Worm (Caenorhabditis elegans) whole organism, L3 larva: ENCODE measurements around the gene C47G2.4.
A peak's percentile ranks its signal among the peaks of the same experiment; 100 is the strongest.

Source experiments
- ZK546.5 ChIP-seq: sonication (generic microtip); optimal IDR thresholded peaks from 2 replicates; lab custom pipeline; 2017; ENCODE audit warnings: missing biosample characterization, missing genetic modification characterization
- aly-2 ChIP-seq: fragments of 150-350 bp; optimal IDR thresholded peaks from 2 replicates; lab custom pipeline; 2014; ENCODE audit warnings: missing biosample characterization, missing genetic modification characterization
- ama-1 ChIP-seq: fragments of 150-350 bp; optimal IDR thresholded peaks from 2 replicates; lab custom pipeline; 2018
- ceh-28 ChIP-seq: fragments of 150-350 bp; optimal IDR thresholded peaks from 2 replicates; lab custom pipeline; 2014; ENCODE audit warnings: missing biosample characterization, missing genetic modification reagents, missing genetic modification characterization
- ceh-82 ChIP-seq: fragments of 150-350 bp; optimal IDR thresholded peaks from 2 replicates; lab custom pipeline; 2014; ENCODE audit warnings: missing biosample characterization, missing genetic modification characterization
- ceh-9 ChIP-seq: sonication (generic microtip); optimal IDR thresholded peaks from 2 replicates; lab custom pipeline; 2018; ENCODE audit warnings: missing biosample characterization, missing genetic modification characterization
- egl-27 ChIP-seq: sonication (generic microtip); optimal IDR thresholded peaks from 4 replicates; lab custom pipeline; 2017; ENCODE audit warnings: missing biosample characterization, missing genetic modification reagents, missing genetic modification characterization
- egl-5 ChIP-seq: fragments of 150-350 bp; optimal IDR thresholded peaks from 2 replicates; lab custom pipeline; 2017; ENCODE audit warnings: missing biosample characterization, missing genetic modification reagents, missing genetic modification characterization, inconsistent platforms
- elt-1 ChIP-seq: fragments of 150-350 bp; optimal IDR thresholded peaks from 2 replicates; lab custom pipeline; 2014; ENCODE audit warnings: missing biosample characterization, missing genetic modification characterization
- eor-1 ChIP-seq, 2 experiments: fragments of 150-350 bp; optimal IDR thresholded peaks; 2 replicates each; lab custom pipeline; 2014 to 2018; ENCODE audit warnings: missing biosample characterization in 2 of 2, missing genetic modification characterization in 2 of 2
- fkh-10 ChIP-seq: sonication (generic microtip); optimal IDR thresholded peaks from 2 replicates; lab custom pipeline; 2017; ENCODE audit warnings: missing biosample characterization, missing genetic modification reagents, missing genetic modification characterization
- fkh-2 ChIP-seq: fragments of 150-350 bp; optimal IDR thresholded peaks from 2 replicates; lab custom pipeline; 2014; ENCODE audit warnings: missing biosample characterization, missing genetic modification reagents, missing genetic modification characterization
- hmg-11 ChIP-seq: sonication (generic microtip); optimal IDR thresholded peaks from 2 replicates; lab custom pipeline; 2016; ENCODE audit warnings: missing genetic modification characterization, missing compliant biosample characterization
- jun-1 ChIP-seq: fragments of 150-350 bp; optimal IDR thresholded peaks from 2 replicates; lab custom pipeline; 2014; ENCODE audit warnings: missing biosample characterization, missing genetic modification reagents, missing genetic modification characterization
- lin-15B ChIP-seq: fragments of 150-350 bp; optimal IDR thresholded peaks from 2 replicates; lab custom pipeline; 2014; ENCODE audit warnings: missing biosample characterization, missing genetic modification characterization
- lin-39 ChIP-seq: fragments of 150-350 bp; optimal IDR thresholded peaks from 2 replicates; lab custom pipeline; 2018; ENCODE audit warnings: missing biosample characterization, missing genetic modification reagents, missing genetic modification characterization
- mml-1 ChIP-seq: fragments of 150-350 bp; sonication (generic microtip); optimal IDR thresholded peaks from 3 replicates; lab custom pipeline; 2014; ENCODE audit warnings: missing biosample characterization, missing genetic modification characterization
- nfya-1 ChIP-seq: sonication (generic microtip); optimal IDR thresholded peaks from 2 replicates; lab custom pipeline; 2017; ENCODE audit warnings: missing genetic modification characterization, mild to moderate bottlenecking, missing compliant biosample characterization, antibody characterized with exemption, moderate library complexity; ENCODE audit not compliant: insufficient read depth
- nhr-11 ChIP-seq: fragments of 150-350 bp; optimal IDR thresholded peaks from 2 replicates; lab custom pipeline; 2014; ENCODE audit warnings: missing biosample characterization, missing genetic modification characterization
- nhr-12 ChIP-seq: fragments of 150-350 bp; optimal IDR thresholded peaks from 2 replicates; lab custom pipeline; 2014; ENCODE audit warnings: missing biosample characterization, missing genetic modification characterization
- nhr-23 ChIP-seq: fragments of 150-350 bp; optimal IDR thresholded peaks from 2 replicates; lab custom pipeline; 2014; ENCODE audit warnings: missing biosample characterization, missing genetic modification reagents, missing genetic modification characterization
- nhr-237 ChIP-seq: fragments of 150-350 bp; optimal IDR thresholded peaks from 2 replicates; lab custom pipeline; 2014; ENCODE audit warnings: missing biosample characterization, missing genetic modification characterization
- nhr-25 ChIP-seq: sonication (generic microtip); optimal IDR thresholded peaks from 2 replicates; lab custom pipeline; 2017; ENCODE audit warnings: missing biosample characterization, missing genetic modification characterization
- nhr-28 ChIP-seq: fragments of 150-350 bp; optimal IDR thresholded peaks from 2 replicates; lab custom pipeline; 2014; ENCODE audit warnings: missing biosample characterization, missing genetic modification characterization
- nhr-43 ChIP-seq: sonication (generic microtip); optimal IDR thresholded peaks from 2 replicates; lab custom pipeline; 2016; ENCODE audit warnings: mild to moderate bottlenecking, missing genetic modification characterization, missing compliant biosample characterization; ENCODE audit not compliant: poor library complexity, severe bottlenecking
- nhr-67 ChIP-seq: fragments of 150-350 bp; optimal IDR thresholded peaks from 2 replicates; lab custom pipeline; 2014; ENCODE audit warnings: missing biosample characterization, missing genetic modification characterization
- nhr-76 ChIP-seq: fragments of 150-350 bp; sonication (generic microtip); optimal IDR thresholded peaks from 5 replicates; lab custom pipeline; 2014; ENCODE audit warnings: missing biosample characterization, missing genetic modification characterization
- nhr-77 ChIP-seq: fragments of 150-350 bp; optimal IDR thresholded peaks from 2 replicates; lab custom pipeline; 2014; ENCODE audit warnings: missing biosample characterization, missing genetic modification characterization
- pha-4 ChIP-seq: fragments of 150-350 bp; optimal IDR thresholded peaks from 2 replicates; lab custom pipeline; 2014; ENCODE audit warnings: missing biosample characterization, missing genetic modification reagents, missing genetic modification characterization
- skn-1 ChIP-seq: fragments of 150-350 bp; optimal IDR thresholded peaks from 2 replicates; lab custom pipeline; 2014; ENCODE audit warnings: missing biosample characterization, missing genetic modification characterization
- snpc-4 ChIP-seq: fragments of 150-350 bp; optimal IDR thresholded peaks from 2 replicates; lab custom pipeline; 2014; ENCODE audit warnings: missing biosample characterization, missing genetic modification characterization
- tbx-2 ChIP-seq: sonication (generic microtip); optimal IDR thresholded peaks from 2 replicates; lab custom pipeline; 2016; ENCODE audit warnings: mild to moderate bottlenecking, missing genetic modification characterization, missing compliant biosample characterization
- unc-39 ChIP-seq: sonication (generic microtip); optimal IDR thresholded peaks from 4 replicates; lab custom pipeline; 2017; ENCODE audit warnings: missing biosample characterization, missing genetic modification characterization
- unc-62 ChIP-seq: fragments of 150-350 bp; sonication (generic microtip); optimal IDR thresholded peaks from 4 replicates; lab custom pipeline; 2014; ENCODE audit warnings: missing biosample characterization, missing genetic modification reagents, missing genetic modification characterization
- zag-1 ChIP-seq: fragments of 150-350 bp; optimal IDR thresholded peaks from 2 replicates; lab custom pipeline; 2014; ENCODE audit warnings: missing biosample characterization, missing genetic modification characterization
- ztf-11 ChIP-seq: fragments of 150-350 bp; optimal IDR thresholded peaks from 2 replicates; lab custom pipeline; 2014; ENCODE audit warnings: missing biosample characterization, missing genetic modification characterization
- ztf-4 ChIP-seq: fragments of 150-350 bp; optimal IDR thresholded peaks from 2 replicates; lab custom pipeline; 2014; ENCODE audit warnings: missing biosample characterization, missing genetic modification characterization

The C47G2.4 gene

ce11 chrII:11276879-11277278 is 16.5 kb downstream of the C47G2.4 start:
- no peak for TF ChIP-seq ceh-9 (tag; lab: Kevin White, UChicago)
- TF ChIP-seq nhr-67, result no peak
- no peak for TF ChIP-seq egl-27
- no peak for TF ChIP-seq nhr-76 (tag; lab: Kevin White, UChicago)
- no peak for TF ChIP-seq ztf-11 (tag; lab: Kevin White, UChicago)
- TF ChIP-seq nhr-25 (tag; lab: Kevin White, UChicago), result peak; percentile 24
- peak; percentile 12 for TF ChIP-seq elt-1 (tag; lab: Kevin White, UChicago)
- TF ChIP-seq mml-1 (tag; lab: Kevin White, UChicago), result no peak

ce11 chrII:11275484-11275883 is 17.9 kb downstream of the C47G2.4 start:
- TF ChIP-seq nhr-25 (tag; lab: Kevin White, UChicago) (no peak), lin-39 (tag; lab: Kevin White, UChicago) (peak; percentile 28), nfya-1 (tag; lab: Kevin White, UChicago) (peak; percentile 25)

- no peak for TF ChIP-seq nhr-28 (tag; lab: Kevin White, UChicago)
- no peak for TF ChIP-seq nfya-1 (tag; lab: Kevin White, UChicago)
- TF ChIP-seq ceh-9 (tag; lab: Kevin White, UChicago), result no peak
- no peak for TF ChIP-seq jun-1 (tag; lab: Kevin White, UChicago)
- no peak for TF ChIP-seq ceh-28 (tag; lab: Kevin White, UChicago)
- TF ChIP-seq ZK546.5, result no peak
- TF ChIP-seq nhr-11 (tag; lab: Kevin White, UChicago), result no peak
- TF ChIP-seq zag-1 (tag; lab: Kevin White, UChicago), result no peak
- TF ChIP-seq nhr-23 (tag; lab: Kevin White, UChicago), result no peak
- TF ChIP-seq tbx-2 (tag; lab: Kevin White, UChicago), result no peak
- no peak for TF ChIP-seq mml-1 (tag; lab: Kevin White, UChicago)
- no peak for TF ChIP-seq nhr-43 (tag; lab: Kevin White, UChicago)
- no peak for TF ChIP-seq aly-2
- TF ChIP-seq egl-5, result no peak
- TF ChIP-seq nhr-25 (tag; lab: Kevin White, UChicago), result no peak
- TF ChIP-seq skn-1 (tag; lab: Kevin White, UChicago), result no peak
- TF ChIP-seq pha-4 (tag; lab: Kevin White, UChicago), result no peak
- TF ChIP-seq nhr-12 (tag; lab: Kevin White, UChicago), result no peak
- no peak for TF ChIP-seq ztf-11 (tag; lab: Kevin White, UChicago)
- TF ChIP-seq, all 47 proteins: peak for 0
These were observed 18.5 kb downstream of the C47G2.4 start for ce11 chrII:11274876-11275275.

ce11 chrII:11270829-11271228 is 22.6 kb downstream of the C47G2.4 start:
- no peak for TF ChIP-seq jun-1 (tag; lab: Kevin White, UChicago)
- no peak for TF ChIP-seq ama-1
- no peak for TF ChIP-seq ceh-82 (tag; lab: Kevin White, UChicago)
- TF ChIP-seq hmg-11 (tag; lab: Kevin White, UChicago), result no peak
- no peak for TF ChIP-seq ztf-11 (tag; lab: Kevin White, UChicago)

ce11 chrII:11268822-11269221 is 24.6 kb downstream of the C47G2.4 start, which contains the start of gene cut-1:
cut-1 (plus strand) TSS chrII:11269122.
- TF ChIP-seq unc-62 (GFP tag; lab: Kevin White, UChicago) (no peak), pha-4 (tag; lab: Kevin White, UChicago) (no peak), nhr-237 (tag; lab: Kevin White, UChicago) (no peak), ztf-11 (tag; lab: Kevin White, UChicago) (no peak), nhr-67 (no peak), skn-1 (tag; lab: Kevin White, UChicago) (no peak), nhr-76 (tag; lab: Kevin White, UChicago) (no peak), fkh-10 (no peak), jun-1 (tag; lab: Kevin White, UChicago) (no peak)

ce11 chrII:11261173-11261572 is 32.2 kb downstream of the C47G2.4 start, which contains the start of gene T05B9.1:
T05B9.1 (minus strand) TSS chrII:11261192.
- no peak for TF ChIP-seq ztf-4
- TF ChIP-seq ceh-28 (tag; lab: Kevin White, UChicago), result no peak
- TF ChIP-seq zag-1 (tag; lab: Kevin White, UChicago), result no peak
- TF ChIP-seq lin-15B (tag; lab: Kevin White, UChicago), result no peak
- no peak for TF ChIP-seq eor-1 (tag; optimal IDR thresholded peaks at IDR 0.05; lab: Kevin White, UChicago)
- no peak for TF ChIP-seq egl-5
- no peak for TF ChIP-seq nhr-77 (tag; lab: Kevin White, UChicago)
- TF ChIP-seq ZK546.5, result no peak
- TF ChIP-seq mml-1 (tag; lab: Kevin White, UChicago), result no peak
- no peak for TF ChIP-seq snpc-4 (tag; lab: Kevin White, UChicago)
- no peak for TF ChIP-seq aly-2
- TF ChIP-seq nhr-25 (tag; lab: Kevin White, UChicago), result no peak
- no peak for TF ChIP-seq ztf-11 (tag; lab: Kevin White, UChicago)
- no peak for TF ChIP-seq jun-1 (tag; lab: Kevin White, UChicago)
- no peak for TF ChIP-seq fkh-2
- TF ChIP-seq skn-1 (tag; lab: Kevin White, UChicago), result no peak
- TF ChIP-seq unc-39, result no peak
- TF ChIP-seq nhr-43 (tag; lab: Kevin White, UChicago), result no peak
